Worm (Caenorhabditis elegans): ENCODE results near the gene fcho-1.

DNA sequence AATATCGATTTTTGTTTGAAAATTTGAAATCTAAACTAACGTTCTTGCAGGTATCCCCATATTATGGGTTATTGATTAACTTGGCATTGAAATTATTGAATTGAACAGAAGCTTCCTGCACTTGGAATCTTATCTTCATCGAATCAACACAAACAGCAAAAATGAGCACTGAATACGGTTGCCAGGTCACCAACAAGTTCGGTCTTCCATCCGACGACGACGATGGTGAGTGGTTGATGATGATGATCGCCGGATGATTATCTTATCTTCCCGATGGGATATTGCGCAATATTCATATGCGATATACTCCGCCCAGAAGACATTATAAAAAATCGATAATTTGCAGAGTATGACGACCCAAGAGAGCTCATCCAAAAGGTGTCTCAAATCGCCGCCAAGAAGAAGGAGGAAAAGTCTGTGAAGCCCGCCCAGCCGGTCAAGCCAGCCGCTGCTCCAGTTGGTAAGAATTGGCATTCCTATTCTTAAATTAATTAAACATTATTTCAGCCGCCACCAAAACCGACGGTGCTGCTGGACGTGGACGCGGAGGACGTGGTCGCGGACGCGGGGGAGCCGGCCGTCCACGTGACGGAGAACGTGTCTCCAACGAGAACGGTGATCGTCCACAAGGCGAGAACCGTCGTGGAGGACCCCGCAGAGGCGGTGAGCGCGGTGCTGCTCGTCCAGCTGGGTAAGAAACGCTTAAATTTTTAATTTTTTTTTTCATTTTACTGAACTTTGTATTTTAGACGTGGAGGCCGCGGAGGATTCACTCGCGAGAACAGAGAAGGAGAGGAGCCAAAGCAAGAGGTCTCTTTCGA, 10.9 kb downstream of the fcho-1 start, which contains the start of gene vig-1:
- no peak for TF ChIP-seq unc-86 (tag; optimal IDR thresholded peaks at IDR 0.05)
- no peak for TF ChIP-seq elt-3 (tag; optimal IDR thresholded peaks at IDR 0.05)
- TF ChIP-seq ceh-63 (GFP tag; optimal IDR thresholded peaks at IDR 0.05): no peak
- TF ChIP-seq pqm-1 (tag; optimal IDR thresholded peaks at IDR 0.05): no peak
- no peak for TF ChIP-seq aha-1 (tag; optimal IDR thresholded peaks at IDR 0.05)
- no peak for TF ChIP-seq mef-2 (tag; optimal IDR thresholded peaks at IDR 0.05)
- TF ChIP-seq blmp-1 (tag; optimal IDR thresholded peaks at IDR 0.05): no peak

All from whole organism, L1 larva.